Fruit fly (Drosophila melanogaster): ENCODE data around the gene Act79B.

- TF ChIP-seq psq (optimal IDR thresholded peaks at IDR 0.05) (no peak), Myc (optimal IDR thresholded peaks at IDR 0.05) (no peak), ttk (optimal IDR thresholded peaks at IDR 0.05) (no peak), insv (optimal IDR thresholded peaks at IDR 0.05) (no peak)
Measured at dm6 chr3L:22028225-22028624, 43.2 kb downstream of the Act79B start, which contains the start of gene CG7140.
